Worm (Caenorhabditis elegans): ENCODE results near the gene srh-200.

- TF ChIP-seq unc-62 (GFP tag; optimal IDR thresholded peaks at IDR 0.05) (no peak), snpc-4 (tag; optimal IDR thresholded peaks at IDR 0.05) (no peak), nfya-1 (tag; optimal IDR thresholded peaks at IDR 0.05; ENCODE audit: insufficient read depth) (no peak), elt-2 (tag; optimal IDR thresholded peaks at IDR 0.05) (no peak), nhr-76 (tag; optimal IDR thresholded peaks at IDR 0.05) (no peak), nhr-28 (tag; optimal IDR thresholded peaks at IDR 0.05) (no peak), nhr-25 (tag; optimal IDR thresholded peaks at IDR 0.05) (no peak), lin-39 (tag; optimal IDR thresholded peaks at IDR 0.05) (no peak), pha-4 (tag; optimal IDR thresholded peaks at IDR 0.05) (no peak), elt-3 (tag; optimal IDR thresholded peaks at IDR 0.05) (no peak), ztf-11 (tag; optimal IDR thresholded peaks at IDR 0.05) (no peak), nhr-11 (tag; optimal IDR thresholded peaks at IDR 0.05) (no peak)
Measured at ce11 chrV:7604858-7605257, 48.6 kb downstream of the srh-200 start, which contains the start of gene clec-213.
